Worm (Caenorhabditis elegans) whole organism, young adult: ENCODE measurements around the gene F38B7.17.
"Not testable (repeated sequence)": the region's sequence is repeated elsewhere in the genome, so short reads cannot be mapped to it uniquely, and the experiment has no call there.

Source experiments
- B0019.2 ChIP-seq: fragments of 200-800 bp; sonication (Bioruptor generic); conservative IDR thresholded peaks from 2 replicates; pipeline ENCODE4 v1.3.6; 2022; ENCODE audit warnings: missing genetic modification reagents, missing genetic modification characterization, missing compliant biosample characterization
- B0336.3 ChIP-seq: fragments of 200-800 bp; sonication (Bioruptor generic); IDR thresholded peaks from 2 replicates; pipeline ENCODE4 v1.3.6; 2022; ENCODE audit warnings: missing genetic modification characterization, missing compliant biosample characterization
- D2030.7 ChIP-seq: fragments of 200-800 bp; sonication (Bioruptor generic); IDR thresholded peaks from 2 replicates; pipeline ENCODE4 v1.3.6; 2022; ENCODE audit warnings: missing genetic modification reagents, missing genetic modification characterization, missing compliant biosample characterization
- F10E7.11 ChIP-seq: sonication (generic microtip); optimal IDR thresholded peaks from 2 replicates; lab custom pipeline; 2017; ENCODE audit warnings: mild to moderate bottlenecking, missing genetic modification characterization, moderate library complexity, missing compliant biosample characterization
- F23B12.7 ChIP-seq: sonication (generic microtip); optimal IDR thresholded peaks from 2 replicates; lab custom pipeline; 2017; ENCODE audit warnings: missing genetic modification characterization, mild to moderate bottlenecking, missing compliant biosample characterization, antibody characterized with exemption, moderate library complexity; ENCODE audit not compliant: insufficient read depth
- F37B4.10 ChIP-seq: fragments of 200-800 bp; sonication (Bioruptor generic); IDR thresholded peaks from 2 replicates; pipeline ENCODE4 v1.3.6; 2022; ENCODE audit warnings: missing genetic modification characterization, missing compliant biosample characterization
- F49E8.2 ChIP-seq: sonication (generic microtip); optimal IDR thresholded peaks from 3 replicates; lab custom pipeline; 2017; ENCODE audit warnings: missing genetic modification characterization, mild to moderate bottlenecking, missing compliant biosample characterization, antibody characterized with exemption, moderate library complexity; ENCODE audit not compliant: insufficient read depth
- F57C9.4 ChIP-seq: sonication (generic microtip); optimal IDR thresholded peaks from 2 replicates; lab custom pipeline; 2017; ENCODE audit warnings: mild to moderate bottlenecking, missing genetic modification characterization, missing compliant biosample characterization
- K12H6.12 ChIP-seq: fragments of 200-800 bp; sonication (Bioruptor generic); optimal IDR thresholded peaks from 2 replicates; lab custom pipeline; 2018; ENCODE audit warnings: mild to moderate bottlenecking, missing genetic modification characterization, missing compliant biosample characterization
- T07F8.4 ChIP-seq: sonication (generic microtip); optimal IDR thresholded peaks from 2 replicates; lab custom pipeline; 2016; ENCODE audit warnings: mild to moderate bottlenecking, missing genetic modification characterization, moderate library complexity, missing compliant biosample characterization
- Y53F4B.3 ChIP-seq: fragments of 200-800 bp; sonication (Bioruptor generic); IDR thresholded peaks from 2 replicates; pipeline ENCODE4 v1.3.6; 2022; ENCODE audit warnings: missing genetic modification reagents, missing genetic modification characterization, missing compliant biosample characterization
- Y56A3A.18 ChIP-seq: fragments of 200-800 bp; sonication (Bioruptor generic); IDR thresholded peaks from 2 replicates; pipeline ENCODE4 v1.3.6; 2022; ENCODE audit warnings: missing genetic modification reagents, missing genetic modification characterization, missing compliant biosample characterization
- ZK185.1 ChIP-seq: sonication (generic microtip); optimal IDR thresholded peaks from 2 replicates; lab custom pipeline; 2016; ENCODE audit warnings: mild to moderate bottlenecking, missing genetic modification characterization, missing compliant biosample characterization; ENCODE audit not compliant: poor library complexity, severe bottlenecking
- ama-1 ChIP-seq, 3 experiments: fragments of 150-350 bp in 1 of 3; sonication (generic microtip) in 2 of 3; optimal IDR thresholded peaks; 2 replicates each; lab custom pipeline; 2014 to 2018; ENCODE audit warnings: missing biosample characterization in 2 of 3, missing genetic modification characterization in 2 of 3, missing genetic modification reagents in 2 of 3
- atf-7 ChIP-seq: sonication (generic microtip); optimal IDR thresholded peaks from 2 replicates; lab custom pipeline; 2017; ENCODE audit warnings: mild to moderate bottlenecking, missing genetic modification characterization, missing compliant biosample characterization
- attf-3 ChIP-seq: fragments of 200-800 bp; sonication (Bioruptor generic); conservative IDR thresholded peaks from 2 replicates; pipeline ENCODE4 v1.3.6; 2022; ENCODE audit warnings: missing genetic modification reagents, missing genetic modification characterization, missing compliant biosample characterization
- attf-6 ChIP-seq: fragments of 200-800 bp; sonication (Bioruptor generic); IDR thresholded peaks from 2 replicates; pipeline ENCODE4 v1.3.6; 2022; ENCODE audit warnings: missing genetic modification reagents, missing genetic modification characterization, missing compliant biosample characterization
- bed-2 ChIP-seq: fragments of 200-800 bp; sonication (Bioruptor generic); IDR thresholded peaks from 2 replicates; pipeline ENCODE4 v1.3.6; 2022; ENCODE audit warnings: missing genetic modification reagents, missing genetic modification characterization, missing compliant biosample characterization
- cebp-2 ChIP-seq: fragments of 200-800 bp; sonication (Bioruptor generic); IDR thresholded peaks from 2 replicates; pipeline ENCODE4 v1.3.6; 2022; ENCODE audit warnings: missing genetic modification characterization, missing compliant biosample characterization
- ceh-100 ChIP-seq: fragments of 200-800 bp; sonication (Bioruptor generic); IDR thresholded peaks from 2 replicates; pipeline ENCODE4 v1.3.6; 2022; ENCODE audit warnings: missing genetic modification reagents, missing genetic modification characterization, missing compliant biosample characterization
- die-1 ChIP-seq: sonication (generic microtip); optimal IDR thresholded peaks from 2 replicates; lab custom pipeline; 2016; ENCODE audit warnings: missing genotype, mild to moderate bottlenecking, missing genetic modification characterization, missing compliant biosample characterization
- dpl-1 ChIP-seq: fragments of 150-350 bp; optimal IDR thresholded peaks from 2 replicates; lab custom pipeline; 2014; ENCODE audit warnings: missing biosample characterization, missing genetic modification reagents, missing genetic modification characterization
- egrh-3 ChIP-seq: fragments of 200-800 bp; sonication (Bioruptor generic); IDR thresholded peaks from 2 replicates; pipeline ENCODE4 v1.3.6; 2022; ENCODE audit warnings: missing genetic modification reagents, missing genetic modification characterization, missing compliant biosample characterization
- him-1 ChIP-seq: sonication (generic microtip); optimal IDR thresholded peaks from 2 replicates; lab custom pipeline; 2016; ENCODE audit warnings: missing genotype, missing genetic modification reagents, missing genetic modification characterization, missing compliant biosample characterization
- hsf-1 ChIP-seq: fragments of 200-800 bp; sonication (Bioruptor generic); IDR thresholded peaks from 2 replicates; pipeline ENCODE4 v1.3.6; 2022; ENCODE audit warnings: missing genetic modification reagents, missing genetic modification characterization, missing compliant biosample characterization
- let-526 ChIP-seq: fragments of 200-800 bp; sonication (Bioruptor generic); IDR thresholded peaks from 2 replicates; pipeline ENCODE4 v1.3.6; 2022; ENCODE audit warnings: missing genetic modification reagents, missing genetic modification characterization, missing compliant biosample characterization
- let-607 ChIP-seq, 2 experiments: fragments of 200-800 bp in 1 of 2; sonication (Bioruptor generic) in 1 of 2; sonication (generic microtip) in 1 of 2; optimal IDR thresholded peaks; 2 replicates each; lab custom pipeline; 2016 to 2018; ENCODE audit warnings: mild to moderate bottlenecking in 2 of 2, missing compliant biosample characterization in 2 of 2, missing genetic modification characterization in 2 of 2, moderate library complexity in 2 of 2, missing genotype in 1 of 2
- lin-26 ChIP-seq: fragments of 200-800 bp; sonication (Bioruptor generic); IDR thresholded peaks from 2 replicates; pipeline ENCODE4 v1.3.6; 2022; ENCODE audit warnings: missing genetic modification reagents, missing genetic modification characterization, missing compliant biosample characterization
- lin-35 ChIP-seq, 3 experiments: fragments of 150-350 bp in 2 of 3; sonication (generic microtip) in 1 of 3; optimal IDR thresholded peaks; 2 replicates each; lab custom pipeline; 2014 to 2018; ENCODE audit warnings: missing biosample characterization in 3 of 3, missing genetic modification characterization in 3 of 3, missing genetic modification reagents in 3 of 3
- lin-54 ChIP-seq: fragments of 200-800 bp; sonication (Bioruptor generic); optimal IDR thresholded peaks from 2 replicates; lab custom pipeline; 2018; ENCODE audit warnings: mild to moderate bottlenecking, missing genetic modification characterization, missing compliant biosample characterization
- lsl-1 ChIP-seq: fragments of 200-800 bp; sonication (Bioruptor generic); optimal IDR thresholded peaks from 2 replicates; lab custom pipeline; 2018; ENCODE audit warnings: mild to moderate bottlenecking, missing genetic modification characterization, moderate library complexity, missing compliant biosample characterization
- madf-10 ChIP-seq: sonication (generic microtip); optimal IDR thresholded peaks from 2 replicates; lab custom pipeline; 2016; ENCODE audit warnings: mild to moderate bottlenecking, missing genetic modification characterization, missing compliant biosample characterization
- madf-8 ChIP-seq: fragments of 200-800 bp; sonication (Bioruptor generic); conservative IDR thresholded peaks from 2 replicates; pipeline ENCODE4 v1.3.6; 2022; ENCODE audit warnings: missing genetic modification reagents, missing genetic modification characterization, missing compliant biosample characterization
- mes-4 ChIP-seq: sonication (generic microtip); optimal IDR thresholded peaks from 2 replicates; lab custom pipeline; 2016; ENCODE audit warnings: missing genotype, missing genetic modification characterization, missing compliant biosample characterization
- pbrm-1 ChIP-seq: fragments of 200-800 bp; sonication (Bioruptor generic); IDR thresholded peaks from 2 replicates; pipeline ENCODE4 v1.3.6; 2022; ENCODE audit warnings: missing genetic modification reagents, missing genetic modification characterization, missing compliant biosample characterization
- rcor-1 ChIP-seq: fragments of 200-800 bp; sonication (Bioruptor generic); IDR thresholded peaks from 2 replicates; pipeline ENCODE4 v1.3.6; 2022; ENCODE audit warnings: missing genetic modification reagents, missing genetic modification characterization, missing compliant biosample characterization
- rpc-1 ChIP-seq, 2 experiments: fragments of 150-350 bp in 1 of 2; sonication (generic microtip) in 1 of 2; optimal IDR thresholded peaks; 2 replicates each; lab custom pipeline; 2014 to 2018; ENCODE audit warnings: missing biosample characterization in 1 of 2, missing genetic modification characterization in 1 of 2, missing genetic modification reagents in 1 of 2, missing genotype in 1 of 2
- sdz-38 ChIP-seq: sonication (generic microtip); optimal IDR thresholded peaks from 2 replicates; lab custom pipeline; 2016; ENCODE audit warnings: missing genotype, missing genetic modification characterization, missing compliant biosample characterization
- sea-2 ChIP-seq: fragments of 200-800 bp; sonication (Bioruptor generic); IDR thresholded peaks from 2 replicates; pipeline ENCODE4 v1.3.6; 2022; ENCODE audit warnings: missing genetic modification characterization, missing compliant biosample characterization
- snpc-1.1 ChIP-seq: sonication (generic microtip); optimal IDR thresholded peaks from 2 replicates; lab custom pipeline; 2017; ENCODE audit warnings: missing genetic modification characterization, mild to moderate bottlenecking, missing compliant biosample characterization, antibody characterized with exemption, moderate library complexity, missing genotype, missing genetic modification reagents; ENCODE audit not compliant: insufficient read depth
- tbp1 ChIP-seq: fragments of 200-800 bp; sonication (Bioruptor generic); optimal IDR thresholded peaks from 2 replicates; lab custom pipeline; 2018; ENCODE audit warnings: mild to moderate bottlenecking, missing genetic modification characterization, missing compliant biosample characterization
- ztf-18 ChIP-seq: sonication (generic microtip); optimal IDR thresholded peaks from 2 replicates; lab custom pipeline; 2016; ENCODE audit warnings: missing genotype, mild to moderate bottlenecking, missing genetic modification characterization, missing compliant biosample characterization
- ztf-28 ChIP-seq: fragments of 200-800 bp; sonication (Bioruptor generic); IDR thresholded peaks from 2 replicates; pipeline ENCODE4 v1.3.6; 2022; ENCODE audit warnings: missing genetic modification reagents, missing genetic modification characterization, missing compliant biosample characterization

The F38B7.17 gene

DNA sequence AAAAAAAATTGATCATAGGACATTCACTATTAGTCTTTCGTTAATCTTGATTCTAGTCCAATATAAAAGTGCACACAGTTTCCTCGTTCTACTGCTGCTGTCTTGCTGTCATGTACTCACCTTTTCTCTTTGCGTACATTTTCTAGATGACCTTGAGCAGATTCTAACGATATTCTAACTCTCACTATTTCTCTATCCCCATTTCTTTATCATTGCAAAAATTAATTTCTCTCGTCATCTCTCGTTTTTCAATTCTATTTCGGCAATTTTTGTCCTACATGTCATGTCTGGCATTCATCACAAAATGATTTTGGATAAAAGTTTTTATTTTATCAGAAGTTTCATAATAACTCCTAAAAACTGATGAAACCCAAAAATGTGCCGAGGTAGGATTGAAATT lies 40.0 kb downstream of the F38B7.17 start, which contains the start of gene ttll-5:
TSS of gene ttll-5 (plus strand) at position 288 of the 400 bp plus-strand sequence.
- no peak for TF ChIP-seq F37B4.10 (GFP tag; lab: Robert Waterston, UW)
- no peak for TF ChIP-seq ama-1 (optimal IDR thresholded peaks at IDR 0.05; lab: Kevin White, UChicago)
- TF ChIP-seq ama-1 (GFP tag; optimal IDR thresholded peaks at IDR 0.05; lab: Kevin White, UChicago) = no peak
- TF ChIP-seq atf-7 (tag; lab: Kevin White, UChicago) = no peak
- no peak for TF ChIP-seq let-526 (GFP tag; lab: Robert Waterston, UW)

DNA sequence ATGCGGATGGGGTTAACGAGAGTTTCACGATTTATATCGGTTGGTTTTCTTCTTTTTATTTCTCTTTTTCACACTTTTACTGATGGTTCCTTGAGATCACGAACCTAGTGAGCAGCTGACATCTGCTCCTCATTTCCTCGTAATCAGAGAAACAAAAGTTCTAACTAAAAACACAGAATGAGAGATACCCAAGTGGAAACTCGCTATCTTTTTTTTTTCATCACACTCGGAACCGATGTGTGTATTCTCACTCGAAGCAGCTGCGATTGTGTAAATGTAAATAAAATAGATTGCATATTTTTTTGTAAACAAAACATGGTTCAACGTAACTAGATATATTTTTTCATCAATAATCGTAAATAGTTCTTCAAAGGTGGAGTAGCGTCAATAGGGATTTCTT lies 42.4 kb downstream of the F38B7.17 start:
- TF ChIP-seq cebp-2 (GFP tag; lab: Robert Waterston, UW) (no peak), dpl-1 (no peak), him-1 (tag; lab: Kevin White, UChicago) (no peak), Y56A3A.18 (GFP tag; lab: Robert Waterston, UW) (no peak), F10E7.11 (tag; lab: Kevin White, UChicago) (no peak), sdz-38 (tag; lab: Kevin White, UChicago) (no peak), F57C9.4 (tag; lab: Kevin White, UChicago) (no peak), lsl-1 (no peak), B0336.3 (GFP tag; lab: Robert Waterston, UW) (no peak), K12H6.12 (tag; lab: Kevin White, UChicago) (no peak), Y53F4B.3 (GFP tag; lab: Robert Waterston, UW) (no peak), mes-4 (tag; lab: Kevin White, UChicago) (no peak), tbp1 (GFP tag; lab: Kevin White, UChicago) (no peak), F23B12.7 (no peak), B0019.2 (GFP tag; lab: Robert Waterston, UW) (no peak), T07F8.4 (tag; lab: Kevin White, UChicago) (no peak)

DNA sequence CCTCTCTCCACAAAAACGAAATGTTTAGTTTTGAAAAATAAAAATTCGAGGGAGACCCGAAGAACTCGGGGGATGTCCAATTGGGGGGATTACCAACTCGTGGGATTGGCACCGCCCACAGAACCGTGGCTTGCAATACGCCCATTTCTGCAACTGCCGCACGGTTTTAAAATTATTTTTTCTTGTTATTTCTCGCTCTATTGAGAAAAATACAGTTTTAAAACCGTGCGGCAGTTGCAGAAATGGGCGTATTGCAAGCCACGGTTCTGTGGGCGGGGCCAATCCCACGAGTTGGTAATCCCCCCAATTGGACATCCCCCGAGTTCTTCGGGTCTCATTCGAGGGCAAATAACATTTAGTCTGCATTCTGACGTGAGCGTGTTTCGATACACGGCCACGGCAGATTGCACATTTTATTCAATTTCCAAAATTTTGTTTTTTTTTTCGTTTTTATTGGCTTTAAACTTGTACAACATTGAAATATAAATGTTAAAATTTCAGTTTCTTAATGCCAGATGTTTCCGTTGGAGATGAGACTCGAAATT lies 43.8 kb downstream of the F38B7.17 start, which contains the start of the genes C55A6.1 and C55A6.10:
TSS of gene C55A6.1 (minus strand) at position 116 of the 545 bp plus-strand sequence.
TSS of gene C55A6.10 (plus strand) at position 495 of the 545 bp plus-strand sequence.
- TF ChIP-seq lin-26 (GFP tag; lab: Robert Waterston, UW) (0 out of 2 replicates have a peak, but pooled peaks have one; percentile 54), F49E8.2 (tag; lab: Kevin White, UChicago) (peak; percentile 61), ztf-18 (tag; lab: Kevin White, UChicago) (peak; percentile 86), madf-8 (GFP tag; lab: Robert Waterston, UW) (peak; percentile 42; the same call in 1 of the 2 replicates), ztf-28 (peak; percentile 82; the same call in 1 of the 2 replicates), bed-2 (peak; percentile 50; the same call in 1 of the 2 replicates), sea-2 (GFP tag; lab: Robert Waterston, UW) (0 out of 2 replicates have a peak, but pooled peaks have one; percentile 27), die-1 (tag; lab: Kevin White, UChicago) (peak; percentile 15), snpc-1.1 (tag; lab: Kevin White, UChicago) (peak; percentile 21), ceh-100 (GFP tag; lab: Robert Waterston, UW) (peak; percentile 97), lsl-1 (peak; percentile 61), lin-54 (peak; percentile 72), attf-3 (GFP tag; lab: Robert Waterston, UW) (peak; percentile 69), let-526 (GFP tag; lab: Robert Waterston, UW) (peak; percentile 67; the same call in 1 of the 2 replicates), Y56A3A.18 (GFP tag; lab: Robert Waterston, UW) (peak; percentile 70; the same call in 1 of the 2 replicates), let-607 (tag; optimal IDR thresholded peaks at IDR 0.05; lab: Kevin White, UChicago) (peak in 1 of 2 experiments; percentile 29), pbrm-1 (peak; percentile 93), ZK185.1 (tag; lab: Kevin White, UChicago) (peak; percentile 64), dpl-1 (peak; percentile 31), madf-10 (tag; lab: Kevin White, UChicago) (peak; percentile 73), attf-6 (peak; percentile 76), rpc-1 (optimal IDR thresholded peaks at IDR 0.05; lab: Kevin White, UChicago) (peak; percentile 24), egrh-3 (GFP tag; lab: Robert Waterston, UW) (peak; percentile 69; the same call in 1 of the 2 replicates), hsf-1 (GFP tag; lab: Robert Waterston, UW) (peak; percentile 38), rcor-1 (GFP tag; lab: Robert Waterston, UW) (peak; percentile 80), lin-35 (GFP tag; optimal IDR thresholded peaks at IDR 0.05; lab: Kevin White, UChicago) (peak in 1 of 3 experiments; percentile 66), D2030.7 (peak; percentile 93)
- TF ChIP-seq rpc-1 (tag; optimal IDR thresholded peaks at IDR 0.05; lab: Kevin White, UChicago) = not testable (repeated sequence)
